Fruit fly (Drosophila melanogaster) whole organism, pupa: ENCODE measurements around the gene FucT6.

Source experiments
- CG10348 ChIP-seq: fragments of 200-800 bp; sonication (Bioruptor generic); IDR thresholded peaks from 2 replicates; pipeline ENCODE4 v1.3.6; 2022; ENCODE audit warnings: missing biosample characterization, missing genetic modification characterization
- CG12605 ChIP-seq: fragments of 200-800 bp; sonication (Bioruptor generic); IDR thresholded peaks from 2 replicates; pipeline ENCODE4 v1.3.6; 2022; ENCODE audit warnings: missing biosample characterization, missing genetic modification characterization
- CG13204 ChIP-seq: fragments of 200-800 bp; sonication (Bioruptor generic); optimal IDR thresholded peaks from 2 replicates; lab custom pipeline; 2018; ENCODE audit warnings: missing biosample characterization, mild to moderate bottlenecking, missing genetic modification characterization, moderate library complexity
- CG14655 ChIP-seq: fragments of 200-800 bp; sonication (Bioruptor generic); optimal IDR thresholded peaks from 3 replicates; lab custom pipeline; 2017; ENCODE audit warnings: mild to moderate bottlenecking, missing biosample characterization, missing genetic modification reagents, missing genetic modification characterization
- CG15710 ChIP-seq: fragments of 200-800 bp; sonication (Bioruptor generic); optimal IDR thresholded peaks from 2 replicates; lab custom pipeline; 2018; ENCODE audit warnings: missing biosample characterization, mild to moderate bottlenecking, missing genetic modification characterization, moderate library complexity
- CG17806 ChIP-seq: fragments of 200-800 bp; sonication (Bioruptor generic); optimal IDR thresholded peaks from 2 replicates; lab custom pipeline; 2018; ENCODE audit warnings: missing biosample characterization, mild to moderate bottlenecking, missing genetic modification characterization, moderate library complexity
- CG32121 ChIP-seq: fragments of 200-800 bp; sonication (Bioruptor generic); IDR thresholded peaks from 2 replicates; pipeline ENCODE4 v1.3.6; 2022; ENCODE audit warnings: missing biosample characterization, missing genetic modification characterization
- CG34367 ChIP-seq: fragments of 200-800 bp; sonication (Bioruptor generic); optimal IDR thresholded peaks from 2 replicates; lab custom pipeline; 2018; ENCODE audit warnings: missing biosample characterization, mild to moderate bottlenecking, missing genetic modification characterization
- CG4496 ChIP-seq: fragments of 200-800 bp; sonication (Bioruptor generic); IDR thresholded peaks from 3 replicates; pipeline ENCODE4 v1.3.6; 2022; ENCODE audit warnings: missing biosample characterization, missing genetic modification characterization
- CG8159 ChIP-seq: fragments of 200-800 bp; sonication (Bioruptor generic); optimal IDR thresholded peaks from 3 replicates; lab custom pipeline; 2018; ENCODE audit warnings: missing biosample characterization, mild to moderate bottlenecking, missing genetic modification characterization, moderate library complexity
- CG8301 ChIP-seq: fragments of 200-800 bp; sonication (Bioruptor generic); optimal IDR thresholded peaks from 2 replicates; lab custom pipeline; 2018; ENCODE audit warnings: missing biosample characterization, mild to moderate bottlenecking, missing genetic modification characterization
- CG9948 ChIP-seq: fragments of 200-800 bp; sonication (Bioruptor generic); optimal IDR thresholded peaks from 2 replicates; lab custom pipeline; 2018; ENCODE audit warnings: missing biosample characterization, mild to moderate bottlenecking, missing genetic modification characterization, moderate library complexity
- D1 ChIP-seq: fragments of 200-800 bp; sonication (Bioruptor generic); optimal IDR thresholded peaks from 2 replicates; lab custom pipeline; 2018; ENCODE audit warnings: missing biosample characterization, mild to moderate bottlenecking, missing genetic modification characterization, moderate library complexity
- EcR ChIP-seq: fragments of 200-800 bp; sonication (Bioruptor generic); optimal IDR thresholded peaks from 3 replicates; lab custom pipeline; 2019; ENCODE audit warnings: missing biosample characterization, missing genetic modification characterization, mild to moderate bottlenecking, moderate library complexity, missing genetic modification reagents
- Ets98B ChIP-seq: fragments of 200-800 bp; sonication (Bioruptor generic); IDR thresholded peaks from 2 replicates; pipeline ENCODE4 v1.3.6; 2022; ENCODE audit warnings: missing biosample characterization, missing genetic modification characterization
- Pif1A ChIP-seq: fragments of 200-800 bp; sonication (Bioruptor generic); optimal IDR thresholded peaks from 3 replicates; lab custom pipeline; 2016; ENCODE audit warnings: missing biosample characterization, missing genetic modification characterization
- Pif1B ChIP-seq: fragments of 200-800 bp; sonication (Bioruptor generic); optimal IDR thresholded peaks from 3 replicates; lab custom pipeline; 2016; ENCODE audit warnings: missing biosample characterization, missing genetic modification characterization
- Snoo ChIP-seq: fragments of 200-800 bp; sonication (Bioruptor generic); optimal IDR thresholded peaks from 3 replicates; lab custom pipeline; 2017; ENCODE audit warnings: missing biosample characterization, mild to moderate bottlenecking, missing genetic modification characterization, inconsistent platforms
- fd96Ca ChIP-seq: fragments of 200-800 bp; sonication (Bioruptor generic); IDR thresholded peaks from 3 replicates; pipeline ENCODE4 v1.3.6; 2022; ENCODE audit warnings: missing biosample characterization, missing genetic modification characterization
- gl ChIP-seq: fragments of 200-800 bp; sonication (Bioruptor generic); optimal IDR thresholded peaks from 2 replicates; lab custom pipeline; 2018; ENCODE audit warnings: missing biosample characterization, mild to moderate bottlenecking, missing genetic modification characterization
- rn ChIP-seq: fragments of 200-800 bp; sonication (Bioruptor generic); IDR thresholded peaks from 2 replicates; pipeline ENCODE4 v1.3.6; 2022; ENCODE audit warnings: missing biosample characterization, missing genetic modification characterization

The FucT6 gene

dm6 chrX:11717892-11718291 is 8.1 kb upstream of the FucT6 start:
- TF ChIP-seq rn (GFP tag; lab: Robert Waterston, UW) (no peak), EcR (GFP tag; lab: Kevin White, UChicago) (no peak), CG8159 (tag; lab: Kevin White, UChicago) (no peak), Snoo (tag; lab: Kevin White, UChicago) (no peak)

dm6 chrX:11716731-11717326 is 7.1 kb upstream of the FucT6 start, which contains the start of gene prtp:
Gene prtp, plus strand, starts transcription at chrX:11716756.
- no peak for TF ChIP-seq Ets98B
- no peak for TF ChIP-seq CG8301
- no peak for TF ChIP-seq CG12605 (GFP tag; lab: Robert Waterston, UW)

- peak; percentile 87 for TF ChIP-seq D1 (tag; lab: Kevin White, UChicago)
- peak; percentile 61 for TF ChIP-seq rn (GFP tag; lab: Robert Waterston, UW)
- peak; percentile 81 for TF ChIP-seq gl (tag; lab: Kevin White, UChicago)
- peak; percentile 79 for TF ChIP-seq CG13204 (GFP tag; lab: Kevin White, UChicago)
- peak; percentile 58 for TF ChIP-seq Ets98B
- TF ChIP-seq CG12605 (GFP tag; lab: Robert Waterston, UW), result peak; percentile 78
- peak; percentile 88 for TF ChIP-seq CG34367 (tag; lab: Kevin White, UChicago)
- TF ChIP-seq CG8159 (tag; lab: Kevin White, UChicago), result peak; percentile 95
- TF ChIP-seq Snoo (tag; lab: Kevin White, UChicago), result peak; percentile 89
- TF ChIP-seq CG15710 (tag; lab: Kevin White, UChicago), result peak; percentile 90
- TF ChIP-seq Pif1B, result peak; percentile 94
- peak; percentile 85 for TF ChIP-seq Pif1A (GFP tag; lab: Kevin White, UChicago)
- TF ChIP-seq CG10348 (GFP tag; lab: Robert Waterston, UW), result peak; percentile 56
- peak; percentile 89 for TF ChIP-seq CG9948
- TF ChIP-seq fd96Ca (GFP tag; lab: Robert Waterston, UW), result peak; percentile 91
- TF ChIP-seq CG32121 (GFP tag; lab: Robert Waterston, UW), result peak; percentile 86
- no peak for TF ChIP-seq EcR (GFP tag; lab: Kevin White, UChicago)
- peak; percentile 95 for TF ChIP-seq CG14655 (GFP tag; lab: Kevin White, UChicago)
- peak; percentile 76 for TF ChIP-seq CG4496 (GFP tag; lab: Robert Waterston, UW)
- peak; percentile 88 for TF ChIP-seq CG17806 (tag; lab: Kevin White, UChicago)
- TF ChIP-seq CG8301, result peak; percentile 93
- TF ChIP-seq, all 21 proteins: peak for 20
Observed at dm6 chrX:11715937-11716730, 6.4 kb upstream of the FucT6 start.

dm6 chrX:11715263-11715659 is 5.5 kb upstream of the FucT6 start, which contains the start of gene Amun:
Gene Amun, minus strand, starts transcription at chrX:11715565.
- peak; percentile 47 for TF ChIP-seq CG17806 (tag; lab: Kevin White, UChicago)
- TF ChIP-seq EcR (GFP tag; lab: Kevin White, UChicago), result no peak
- no peak for TF ChIP-seq CG13204 (GFP tag; lab: Kevin White, UChicago)
- no peak for TF ChIP-seq rn (GFP tag; lab: Robert Waterston, UW)
- TF ChIP-seq Pif1A (GFP tag; lab: Kevin White, UChicago), result peak; percentile 45
- TF ChIP-seq CG9948, result peak; percentile 44
- TF ChIP-seq CG12605 (GFP tag; lab: Robert Waterston, UW), result no peak
- TF ChIP-seq CG10348 (GFP tag; lab: Robert Waterston, UW), result no peak
- TF ChIP-seq CG14655 (GFP tag; lab: Kevin White, UChicago), result peak; percentile 52
- TF ChIP-seq Snoo (tag; lab: Kevin White, UChicago), result peak; percentile 19
- TF ChIP-seq CG8301, result peak; percentile 57
- peak; percentile 22 for TF ChIP-seq D1 (tag; lab: Kevin White, UChicago)
- peak; percentile 52 for TF ChIP-seq CG15710 (tag; lab: Kevin White, UChicago)
- peak; percentile 43 for TF ChIP-seq CG8159 (tag; lab: Kevin White, UChicago)
- TF ChIP-seq Ets98B, result no peak
- no peak; the same call in none of the 3 replicates for TF ChIP-seq fd96Ca (GFP tag; lab: Robert Waterston, UW)
- peak; percentile 34 for TF ChIP-seq Pif1B
- no peak for TF ChIP-seq CG32121 (GFP tag; lab: Robert Waterston, UW)
- no peak for TF ChIP-seq gl (tag; lab: Kevin White, UChicago)
- peak; percentile 31 for TF ChIP-seq CG4496 (GFP tag; lab: Robert Waterston, UW)
- no peak for TF ChIP-seq CG34367 (tag; lab: Kevin White, UChicago)

dm6 chrX:11714529-11715262 is 4.9 kb upstream of the FucT6 start:
- TF ChIP-seq CG15710 (tag; lab: Kevin White, UChicago) (no peak), CG12605 (GFP tag; lab: Robert Waterston, UW) (no peak; the same call in 1 of the 2 replicates), CG17806 (tag; lab: Kevin White, UChicago) (peak; percentile 37), gl (tag; lab: Kevin White, UChicago) (no peak), rn (GFP tag; lab: Robert Waterston, UW) (peak; percentile 38; the same call in 1 of the 2 replicates), CG13204 (GFP tag; lab: Kevin White, UChicago) (peak; percentile 8), Pif1A (GFP tag; lab: Kevin White, UChicago) (peak; percentile 3), CG14655 (GFP tag; lab: Kevin White, UChicago) (no peak), CG10348 (GFP tag; lab: Robert Waterston, UW) (no peak; the same call in 1 of the 2 replicates), fd96Ca (GFP tag; lab: Robert Waterston, UW) (peak; percentile 74), CG8301 (no peak), D1 (tag; lab: Kevin White, UChicago) (no peak), CG4496 (GFP tag; lab: Robert Waterston, UW) (peak; percentile 86; the same call in 2 of the 3 replicates), Snoo (tag; lab: Kevin White, UChicago) (no peak), CG32121 (GFP tag; lab: Robert Waterston, UW) (peak; percentile 66), Pif1B (peak; percentile 59), Ets98B (peak; percentile 75), EcR (GFP tag; lab: Kevin White, UChicago) (no peak)
